Worm (Caenorhabditis elegans) whole organism, L3 larva: ENCODE results near the gene R10E11.9.

Experiments
- aly-2 ChIP-seq: fragments of 150-350 bp; optimal IDR thresholded peaks from 2 replicates; lab custom pipeline; 2014; ENCODE audit warnings: missing biosample characterization, missing genetic modification characterization
- elt-2 ChIP-seq: sonication (generic microtip); optimal IDR thresholded peaks from 2 replicates; lab custom pipeline; 2016; ENCODE audit warnings: missing genetic modification reagents, mild to moderate bottlenecking, missing genetic modification characterization, missing compliant biosample characterization
- fos-1 ChIP-seq: fragments of 150-350 bp; optimal IDR thresholded peaks from 2 replicates; lab custom pipeline; 2014; ENCODE audit warnings: missing biosample characterization, missing genetic modification characterization
- hmg-11 ChIP-seq: sonication (generic microtip); optimal IDR thresholded peaks from 2 replicates; lab custom pipeline; 2016; ENCODE audit warnings: missing genetic modification characterization, missing compliant biosample characterization
- skn-1 ChIP-seq: fragments of 150-350 bp; optimal IDR thresholded peaks from 2 replicates; lab custom pipeline; 2014; ENCODE audit warnings: missing biosample characterization, missing genetic modification characterization
- snpc-4 ChIP-seq: fragments of 150-350 bp; optimal IDR thresholded peaks from 2 replicates; lab custom pipeline; 2014; ENCODE audit warnings: missing biosample characterization, missing genetic modification characterization
- unc-62 ChIP-seq: fragments of 150-350 bp; sonication (generic microtip); optimal IDR thresholded peaks from 4 replicates; lab custom pipeline; 2014; ENCODE audit warnings: missing biosample characterization, missing genetic modification reagents, missing genetic modification characterization

- TF ChIP-seq unc-62 (GFP tag; lab: Kevin White, UChicago) (no peak), hmg-11 (tag; lab: Kevin White, UChicago) (no peak), skn-1 (tag; lab: Kevin White, UChicago) (no peak), elt-2 (tag; lab: Kevin White, UChicago) (no peak), snpc-4 (no peak), fos-1 (tag; lab: Kevin White, UChicago) (no peak), aly-2 (no peak)
Measured at ce11 chrIII:9741985-9742384, 51.5 kb downstream of the R10E11.9 start.
